Worm (Caenorhabditis elegans) whole organism, late embryonic: ENCODE measurements around the gene F47D12.7.

ENCODE experiments used
- ahr-1 ChIP-seq: sonication (generic microtip); optimal IDR thresholded peaks from 2 replicates; lab custom pipeline; 2016; ENCODE audit warnings: missing genetic modification characterization, missing compliant biosample characterization
- ama-1 ChIP-seq: fragments of 150-350 bp; optimal IDR thresholded peaks from 2 replicates; lab custom pipeline; 2014
- ceh-45 ChIP-seq: fragments of 200-800 bp; sonication (Bioruptor generic); IDR thresholded peaks from 2 replicates; pipeline ENCODE4 v1.3.6; 2022; ENCODE audit warnings: missing genetic modification reagents, missing genetic modification characterization, missing compliant biosample characterization
- ceh-9 ChIP-seq: sonication (generic microtip); optimal IDR thresholded peaks from 2 replicates; lab custom pipeline; 2016; ENCODE audit warnings: mild to moderate bottlenecking, missing genetic modification characterization, inconsistent platforms, missing compliant biosample characterization
- fax-1 ChIP-seq: sonication (generic microtip); optimal IDR thresholded peaks from 2 replicates; lab custom pipeline; 2016; ENCODE audit warnings: missing genotype, missing genetic modification characterization, missing compliant biosample characterization
- fkh-10 ChIP-seq: fragments of 150-350 bp; optimal IDR thresholded peaks from 2 replicates; lab custom pipeline; 2014; ENCODE audit warnings: missing biosample characterization, missing genetic modification reagents, missing genetic modification characterization
- hlh-13 ChIP-seq: fragments of 200-800 bp; sonication (Bioruptor generic); optimal IDR thresholded peaks from 2 replicates; lab custom pipeline; 2018; ENCODE audit warnings: mild to moderate bottlenecking, missing genetic modification characterization, missing compliant biosample characterization
- lim-6 ChIP-seq: sonication (generic microtip); optimal IDR thresholded peaks from 2 replicates; lab custom pipeline; 2016; ENCODE audit warnings: missing genetic modification characterization, missing compliant biosample characterization
- pqm-1 ChIP-seq: sonication (generic microtip); optimal IDR thresholded peaks from 2 replicates; lab custom pipeline; 2016; ENCODE audit warnings: missing genetic modification characterization, missing compliant biosample characterization
- pros-1 ChIP-seq: fragments of 150-350 bp; optimal IDR thresholded peaks from 2 replicates; lab custom pipeline; 2014; ENCODE audit warnings: missing biosample characterization, missing genetic modification reagents, missing genetic modification characterization
- sox-4 ChIP-seq: sonication (generic microtip); optimal IDR thresholded peaks from 2 replicates; lab custom pipeline; 2017; ENCODE audit warnings: mild to moderate bottlenecking, missing genetic modification characterization, inconsistent platforms, missing compliant biosample characterization
- syd-9 ChIP-seq: sonication (generic microtip); optimal IDR thresholded peaks from 2 replicates; lab custom pipeline; 2016; ENCODE audit warnings: mild to moderate bottlenecking, missing genetic modification characterization, moderate library complexity, missing compliant biosample characterization
- ttx-3 ChIP-seq: sonication (generic microtip); optimal IDR thresholded peaks from 2 replicates; lab custom pipeline; 2016; ENCODE audit warnings: missing genetic modification reagents, missing genetic modification characterization, missing compliant biosample characterization
- unc-86 ChIP-seq: sonication (generic microtip); optimal IDR thresholded peaks from 2 replicates; lab custom pipeline; 2016; ENCODE audit warnings: missing genetic modification characterization, missing compliant biosample characterization

DNA sequence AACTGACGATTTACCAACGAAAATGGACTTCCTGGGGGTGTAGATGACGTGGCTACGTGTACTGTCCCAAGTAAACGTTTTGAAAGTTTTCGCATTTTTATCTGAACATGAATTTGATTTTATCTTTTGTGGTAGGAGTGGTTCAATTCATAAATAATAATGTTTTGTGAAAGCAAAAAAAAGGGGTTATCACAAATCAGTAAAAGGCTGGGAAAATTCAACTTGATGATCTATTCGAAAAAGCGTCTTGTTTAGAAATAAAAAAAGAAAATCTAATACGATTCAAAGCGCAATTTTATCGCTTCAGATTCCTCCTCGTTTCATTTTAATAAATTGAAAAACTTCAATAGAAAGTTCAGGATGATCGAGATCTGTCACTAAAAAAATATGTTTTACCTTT, 28.3 kb upstream of the F47D12.7 start, which contains the start of gene C56G2.5:
- no peak for TF ChIP-seq ttx-3
- no peak for TF ChIP-seq ahr-1
- TF ChIP-seq sox-4 (tag; lab: Kevin White, UChicago): no peak
- no peak for TF ChIP-seq unc-86 (tag; lab: Kevin White, UChicago)
- no peak for TF ChIP-seq hlh-13 (GFP tag; lab: Kevin White, UChicago)
- TF ChIP-seq ceh-45 (GFP tag; lab: Robert Waterston, UW): no peak
- TF ChIP-seq pros-1 (tag; lab: Kevin White, UChicago): no peak
- no peak for TF ChIP-seq fax-1 (tag; lab: Kevin White, UChicago)
- no peak for TF ChIP-seq ama-1 (lab: Kevin White, UChicago)
- TF ChIP-seq syd-9 (tag; lab: Kevin White, UChicago): no peak
- TF ChIP-seq pqm-1 (tag; lab: Kevin White, UChicago): no peak
- TF ChIP-seq lim-6: no peak
- TF ChIP-seq fkh-10: no peak
- no peak for TF ChIP-seq ceh-9 (tag; lab: Kevin White, UChicago)
